Worm (Caenorhabditis elegans) whole organism, L1 larva: ENCODE measurements around the gene rmd-3.

ENCODE experiments used
- C04F5.9 ChIP-seq: sonication (generic microtip); optimal IDR thresholded peaks from 2 replicates; lab custom pipeline; 2016; ENCODE audit warnings: missing genetic modification characterization, missing compliant biosample characterization
- ceh-63 ChIP-seq: fragments of 200-800 bp; sonication (Bioruptor generic); optimal IDR thresholded peaks from 2 replicates; lab custom pipeline; 2018; ENCODE audit warnings: mild to moderate bottlenecking, missing genetic modification characterization, missing compliant biosample characterization
- elt-2 ChIP-seq: sonication (generic microtip); optimal IDR thresholded peaks from 2 replicates; lab custom pipeline; 2016; ENCODE audit warnings: missing genetic modification characterization, mild to moderate bottlenecking, inconsistent platforms, missing compliant biosample characterization, missing genetic modification reagents
- elt-3 ChIP-seq, 6 experiments: fragments of 150-350 bp in 1 of 6; sonication (generic microtip); optimal IDR thresholded peaks; 2 replicates each; lab custom pipeline; 2017 to 2018; ENCODE audit warnings: missing biosample characterization in 6 of 6, missing genetic modification characterization in 6 of 6, inconsistent platforms in 1 of 6
- fos-1 ChIP-seq: fragments of 150-350 bp; optimal IDR thresholded peaks from 2 replicates; lab custom pipeline; 2014; ENCODE audit warnings: missing biosample characterization, missing genetic modification characterization
- zag-1 ChIP-seq: fragments of 150-350 bp; optimal IDR thresholded peaks from 2 replicates; lab custom pipeline; 2014; ENCODE audit warnings: missing biosample characterization, missing genetic modification characterization

ce11 chrII:11290109-11290784 is 49.2 kb downstream of the rmd-3 start, which contains the start of gene C47G2.3:
- TF ChIP-seq ceh-63 (GFP tag; lab: Kevin White, UChicago), result no peak
- no peak for TF ChIP-seq C04F5.9 (tag; lab: Kevin White, UChicago)
- no peak for TF ChIP-seq fos-1 (tag; lab: Kevin White, UChicago)
- TF ChIP-seq elt-3 (tag; optimal IDR thresholded peaks at IDR 0.05; lab: Kevin White, UChicago), result no peak
- TF ChIP-seq zag-1, result no peak
- peak; percentile 26 for TF ChIP-seq elt-2 (tag; lab: Kevin White, UChicago)
